Fruit fly (Drosophila melanogaster) Kc167 (cell line): ENCODE data around the gene CG10750.

Source experiments
- Myc ChIP-seq: fragments of >200 bp; optimal IDR thresholded peaks from 2 replicates; lab custom pipeline; 2017; ENCODE audit warnings: missing external identifiers
- Sin3A ChIP-seq: fragments of >200 bp; optimal IDR thresholded peaks from 2 replicates; lab custom pipeline; 2018; ENCODE audit warnings: missing external identifiers
- h ChIP-seq: fragments of >200 bp; optimal IDR thresholded peaks from 3 replicates; lab custom pipeline; 2018; ENCODE audit warnings: missing external identifiers
- psq ChIP-seq: fragments of >200 bp; optimal IDR thresholded peaks from 2 replicates; lab custom pipeline; 2017; ENCODE audit warnings: missing external identifiers

dm6 chr2L:19325420-19325819, 25.4 kb downstream of the CG10750 start:
- TF ChIP-seq psq (no peak), Myc (lab: Kevin White, UChicago) (no peak), Sin3A (lab: Kevin White, UChicago) (no peak), h (lab: Kevin White, UChicago) (no peak)
